Worm (Caenorhabditis elegans): ENCODE data around the gene arrd-12.
A peak's percentile ranks its signal among the peaks of the same experiment; 100 is the strongest.

The arrd-12 gene

DNA sequence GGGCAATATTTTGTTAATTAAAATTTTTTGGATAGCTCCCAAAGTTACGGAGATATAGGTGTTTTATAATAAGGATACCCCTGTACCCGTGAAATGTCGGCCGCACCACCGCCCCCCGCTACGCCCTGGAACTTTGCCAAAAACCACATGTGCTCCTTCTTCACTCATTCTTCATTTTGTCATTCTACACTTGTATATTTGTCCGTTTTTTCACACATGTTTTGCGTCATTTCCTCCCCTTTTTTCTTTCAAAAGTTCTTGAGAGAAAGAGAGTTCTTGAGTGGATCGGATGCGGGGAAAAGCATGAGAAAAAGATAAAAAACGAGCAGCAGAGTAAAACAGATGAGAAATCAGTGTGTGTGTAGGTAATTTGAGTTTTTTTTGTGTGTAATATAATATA lies 22.8 kb downstream of the arrd-12 start:
- no peak for TF ChIP-seq egl-13 (tag; optimal IDR thresholded peaks at IDR 0.05)
- no peak for TF ChIP-seq egl-27 (tag; optimal IDR thresholded peaks at IDR 0.05)
- peak; percentile 22 for TF ChIP-seq nhr-71 (tag; optimal IDR thresholded peaks at IDR 0.05)
- TF ChIP-seq lin-14 (GFP tag; optimal IDR thresholded peaks at IDR 0.05) = peak; percentile 61
- no peak for TF ChIP-seq elt-3 (tag; optimal IDR thresholded peaks at IDR 0.05)
- TF ChIP-seq pag-3 (tag; optimal IDR thresholded peaks at IDR 0.05; ENCODE audit: borderline replicate concordance, insufficient read depth) = no peak
- TF ChIP-seq lin-15B (tag; optimal IDR thresholded peaks at IDR 0.05) = no peak
- no peak for TF ChIP-seq nhr-237 (tag; optimal IDR thresholded peaks at IDR 0.05)
- peak in 1 of 2 experiments; percentile 19 for TF ChIP-seq lsy-2 (tag; optimal IDR thresholded peaks at IDR 0.05)
- no peak for TF ChIP-seq ztf-4 (tag; optimal IDR thresholded peaks at IDR 0.05)
- TF ChIP-seq mdl-1 (tag; optimal IDR thresholded peaks at IDR 0.05) = no peak
- TF ChIP-seq aha-1 (tag; optimal IDR thresholded peaks at IDR 0.05) = no peak
- TF ChIP-seq C04F5.9 (tag; optimal IDR thresholded peaks at IDR 0.05) = no peak
- no peak for TF ChIP-seq ceh-82 (tag; optimal IDR thresholded peaks at IDR 0.05)
- no peak for TF ChIP-seq nhr-76 (tag; optimal IDR thresholded peaks at IDR 0.05)
- no peak for TF ChIP-seq hpl-2 (GFP tag; optimal IDR thresholded peaks at IDR 0.05)
- no peak for TF ChIP-seq dpl-1 (GFP tag; optimal IDR thresholded peaks at IDR 0.05)
- no peak for TF ChIP-seq fkh-8 (tag; optimal IDR thresholded peaks at IDR 0.05)
- TF ChIP-seq rnt-1 (tag; optimal IDR thresholded peaks at IDR 0.05) = no peak
- peak; percentile 94 for TF ChIP-seq dsc-1 (tag; optimal IDR thresholded peaks at IDR 0.05)
- TF ChIP-seq fkh-10 (GFP tag; optimal IDR thresholded peaks at IDR 0.05) = no peak
- peak; percentile 54 for TF ChIP-seq fkh-4 (tag; optimal IDR thresholded peaks at IDR 0.05; ENCODE audit: borderline replicate concordance)
- no peak for TF ChIP-seq lin-13 (GFP tag; optimal IDR thresholded peaks at IDR 0.05)
- TF ChIP-seq unc-98 (GFP tag; IDR thresholded peaks at IDR 0.05) = no peak
- TF ChIP-seq sptf-1 (tag; optimal IDR thresholded peaks at IDR 0.05) = no peak
- TF ChIP-seq snpc-4 (tag; optimal IDR thresholded peaks at IDR 0.05) = peak; percentile 63
- TF ChIP-seq irx-1 (tag; optimal IDR thresholded peaks at IDR 0.05) = no peak
- no peak for TF ChIP-seq nhr-84 (tag; optimal IDR thresholded peaks at IDR 0.05)
- TF ChIP-seq nhr-90 (tag; optimal IDR thresholded peaks at IDR 0.05; ENCODE audit: poor library complexity) = no peak
- no peak for TF ChIP-seq alr-1 (tag; optimal IDR thresholded peaks at IDR 0.05; ENCODE audit: borderline replicate concordance)
- TF ChIP-seq unc-130 (tag; optimal IDR thresholded peaks at IDR 0.05) = no peak

DNA sequence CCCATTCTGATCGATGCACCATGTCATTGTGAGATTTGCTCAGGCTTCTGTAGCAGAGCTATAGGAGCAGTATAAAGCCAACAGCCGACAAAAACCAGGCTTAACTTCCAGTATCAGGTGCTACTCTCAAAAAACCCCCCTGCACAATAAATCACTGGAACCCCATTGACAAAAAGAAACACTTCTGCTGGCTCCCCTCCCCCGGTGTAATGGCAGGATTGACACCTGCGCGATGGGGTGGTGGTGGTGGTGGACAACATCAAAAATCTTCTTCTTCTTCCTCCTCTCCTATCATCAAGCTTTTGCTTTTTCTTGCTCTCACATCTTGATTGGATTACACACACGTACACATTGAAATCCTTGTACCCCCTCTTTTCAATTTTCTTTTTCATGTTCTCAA lies 23.7 kb downstream of the arrd-12 start:
- TF ChIP-seq nhr-237 (tag; optimal IDR thresholded peaks at IDR 0.05) (no peak), nhr-12 (tag; optimal IDR thresholded peaks at IDR 0.05) (no peak), C16A3.4 (tag; optimal IDR thresholded peaks at IDR 0.05) (no peak), blmp-1 (tag; optimal IDR thresholded peaks at IDR 0.05) (no peak), egl-13 (tag; optimal IDR thresholded peaks at IDR 0.05) (no peak), F16B12.6 (tag; optimal IDR thresholded peaks at IDR 0.05) (no peak), ces-1 (GFP tag; optimal IDR thresholded peaks at IDR 0.05) (no peak), nhr-28 (tag; optimal IDR thresholded peaks at IDR 0.05) (no peak), fos-1 (tag; optimal IDR thresholded peaks at IDR 0.05) (no peak), hlh-4 (tag; optimal IDR thresholded peaks at IDR 0.05) (no peak), zag-1 (tag; optimal IDR thresholded peaks at IDR 0.05) (no peak), elt-2 (tag; optimal IDR thresholded peaks at IDR 0.05) (no peak), ama-1 (optimal IDR thresholded peaks at IDR 0.05) (no peak), ets-5 (GFP tag; IDR thresholded peaks at IDR 0.05) (no peak), dsc-1 (tag; optimal IDR thresholded peaks at IDR 0.05) (peak; percentile 68), lsy-2 (tag; optimal IDR thresholded peaks at IDR 0.05) (peak in 1 of 2 experiments; percentile 2), pqm-1 (tag; optimal IDR thresholded peaks at IDR 0.05) (no peak), nhr-11 (tag; optimal IDR thresholded peaks at IDR 0.05) (no peak), hlh-17 (GFP tag; optimal IDR thresholded peaks at IDR 0.05; ENCODE audit: borderline replicate concordance) (no peak), nhr-19 (GFP tag; conservative IDR thresholded peaks at IDR 0.05) (peak; percentile 21; the same call in 1 of the 2 replicates), sup-37 (GFP tag; optimal IDR thresholded peaks at IDR 0.05) (no peak), pag-3 (tag; optimal IDR thresholded peaks at IDR 0.05; ENCODE audit: borderline replicate concordance, insufficient read depth) (peak; percentile 49), ceh-90 (tag; optimal IDR thresholded peaks at IDR 0.05) (no peak), mef-2 (tag; optimal IDR thresholded peaks at IDR 0.05) (no peak), alr-1 (tag; optimal IDR thresholded peaks at IDR 0.05; ENCODE audit: borderline replicate concordance) (no peak), mdl-1 (tag; optimal IDR thresholded peaks at IDR 0.05) (no peak), unc-86 (tag; optimal IDR thresholded peaks at IDR 0.05) (no peak), unc-130 (tag; optimal IDR thresholded peaks at IDR 0.05) (peak; percentile 17), nhr-84 (tag; optimal IDR thresholded peaks at IDR 0.05) (no peak), unc-30 (tag; optimal IDR thresholded peaks at IDR 0.05) (no peak), C04F5.9 (tag; optimal IDR thresholded peaks at IDR 0.05) (no peak), fkh-4 (tag; optimal IDR thresholded peaks at IDR 0.05; ENCODE audit: borderline replicate concordance) (no peak), rnt-1 (tag; optimal IDR thresholded peaks at IDR 0.05) (peak; percentile 55)

Data from whole organism, L1 larva.